Worm (Caenorhabditis elegans) whole organism, young adult: ENCODE data around the gene Y47D3A.21.

Experiments used
- B0019.2 ChIP-seq: fragments of 200-800 bp; sonication (Bioruptor generic); conservative IDR thresholded peaks from 2 replicates; pipeline ENCODE4 v1.3.6; 2022; ENCODE audit warnings: missing genetic modification reagents, missing genetic modification characterization, missing compliant biosample characterization
- B0261.1 ChIP-seq: sonication (generic microtip); optimal IDR thresholded peaks from 2 replicates; lab custom pipeline; 2016; ENCODE audit warnings: mild to moderate bottlenecking, missing genetic modification characterization, moderate library complexity, missing compliant biosample characterization
- D2030.7 ChIP-seq: fragments of 200-800 bp; sonication (Bioruptor generic); IDR thresholded peaks from 2 replicates; pipeline ENCODE4 v1.3.6; 2022; ENCODE audit warnings: missing genetic modification reagents, missing genetic modification characterization, missing compliant biosample characterization
- F10E7.11 ChIP-seq: sonication (generic microtip); optimal IDR thresholded peaks from 2 replicates; lab custom pipeline; 2017; ENCODE audit warnings: mild to moderate bottlenecking, missing genetic modification characterization, moderate library complexity, missing compliant biosample characterization
- F22D6.2 ChIP-seq: sonication (generic microtip); optimal IDR thresholded peaks from 2 replicates; lab custom pipeline; 2016; ENCODE audit warnings: mild to moderate bottlenecking, missing genetic modification characterization, missing compliant biosample characterization
- F49E8.2 ChIP-seq: sonication (generic microtip); optimal IDR thresholded peaks from 3 replicates; lab custom pipeline; 2017; ENCODE audit warnings: missing genetic modification characterization, mild to moderate bottlenecking, missing compliant biosample characterization, antibody characterized with exemption, moderate library complexity; ENCODE audit not compliant: insufficient read depth
- F57C9.4 ChIP-seq: sonication (generic microtip); optimal IDR thresholded peaks from 2 replicates; lab custom pipeline; 2017; ENCODE audit warnings: mild to moderate bottlenecking, missing genetic modification characterization, missing compliant biosample characterization
- K12H6.12 ChIP-seq: fragments of 200-800 bp; sonication (Bioruptor generic); optimal IDR thresholded peaks from 2 replicates; lab custom pipeline; 2018; ENCODE audit warnings: mild to moderate bottlenecking, missing genetic modification characterization, missing compliant biosample characterization
- T07F8.4 ChIP-seq: sonication (generic microtip); optimal IDR thresholded peaks from 2 replicates; lab custom pipeline; 2016; ENCODE audit warnings: mild to moderate bottlenecking, missing genetic modification characterization, moderate library complexity, missing compliant biosample characterization
- T26A5.8 ChIP-seq: sonication (generic microtip); optimal IDR thresholded peaks from 2 replicates; lab custom pipeline; 2016; ENCODE audit warnings: missing genetic modification characterization, missing compliant biosample characterization
- Y95B8A.8 ChIP-seq: fragments of 200-800 bp; sonication (Bioruptor generic); IDR thresholded peaks from 2 replicates; pipeline ENCODE4 v1.3.6; 2022; ENCODE audit warnings: missing genetic modification reagents, missing genetic modification characterization, missing compliant biosample characterization
- ZK185.1 ChIP-seq: sonication (generic microtip); optimal IDR thresholded peaks from 2 replicates; lab custom pipeline; 2016; ENCODE audit warnings: mild to moderate bottlenecking, missing genetic modification characterization, missing compliant biosample characterization; ENCODE audit not compliant: poor library complexity, severe bottlenecking
- atf-7 ChIP-seq: sonication (generic microtip); optimal IDR thresholded peaks from 2 replicates; lab custom pipeline; 2017; ENCODE audit warnings: mild to moderate bottlenecking, missing genetic modification characterization, missing compliant biosample characterization
- athp-1 ChIP-seq: sonication (generic microtip); optimal IDR thresholded peaks from 2 replicates; lab custom pipeline; 2017; ENCODE audit warnings: mild to moderate bottlenecking, missing genetic modification characterization, missing compliant biosample characterization
- attf-3 ChIP-seq: fragments of 200-800 bp; sonication (Bioruptor generic); conservative IDR thresholded peaks from 2 replicates; pipeline ENCODE4 v1.3.6; 2022; ENCODE audit warnings: missing genetic modification reagents, missing genetic modification characterization, missing compliant biosample characterization
- attf-5 ChIP-seq: fragments of 200-800 bp; sonication (Bioruptor generic); optimal IDR thresholded peaks from 2 replicates; lab custom pipeline; 2018; ENCODE audit warnings: mild to moderate bottlenecking, missing genetic modification characterization, missing compliant biosample characterization
- bed-1 ChIP-seq: fragments of 200-800 bp; sonication (Bioruptor generic); IDR thresholded peaks from 2 replicates; pipeline ENCODE4 v1.3.6; 2022; ENCODE audit warnings: missing genetic modification reagents, missing genetic modification characterization, missing compliant biosample characterization
- bed-2 ChIP-seq: fragments of 200-800 bp; sonication (Bioruptor generic); IDR thresholded peaks from 2 replicates; pipeline ENCODE4 v1.3.6; 2022; ENCODE audit warnings: missing genetic modification reagents, missing genetic modification characterization, missing compliant biosample characterization
- ccch-3 ChIP-seq: fragments of 200-800 bp; sonication (Bioruptor generic); optimal IDR thresholded peaks from 2 replicates; lab custom pipeline; 2018; ENCODE audit warnings: mild to moderate bottlenecking, missing genetic modification characterization, missing compliant biosample characterization
- cebp-1 ChIP-seq, 2 experiments: fragments of 200-800 bp in 1 of 2; sonication (Bioruptor generic) in 1 of 2; sonication (generic microtip) in 1 of 2; IDR thresholded peaks in 1 of 2; optimal IDR thresholded peaks in 1 of 2; 2 replicates each; pipeline versions ENCODE4 v1.3.6 to Lab custom; 2017 to 2022; ENCODE audit warnings: missing compliant biosample characterization in 2 of 2, missing genetic modification characterization in 2 of 2, mild to moderate bottlenecking in 1 of 2, missing genetic modification reagents in 1 of 2, moderate library complexity in 1 of 2
- ceh-40 ChIP-seq: fragments of 200-800 bp; sonication (Bioruptor generic); IDR thresholded peaks from 2 replicates; pipeline ENCODE4 v1.3.6; 2022; ENCODE audit warnings: missing genetic modification characterization, missing compliant biosample characterization
- chd-7 ChIP-seq: sonication (generic microtip); optimal IDR thresholded peaks from 2 replicates; lab custom pipeline; 2016; ENCODE audit warnings: mild to moderate bottlenecking, missing genetic modification characterization, moderate library complexity, missing compliant biosample characterization
- dpff-1 ChIP-seq: sonication (generic microtip); optimal IDR thresholded peaks from 2 replicates; lab custom pipeline; 2017; ENCODE audit warnings: mild to moderate bottlenecking, missing genetic modification characterization, missing compliant biosample characterization
- egl-18 ChIP-seq: fragments of 200-800 bp; sonication (Bioruptor generic); IDR thresholded peaks from 2 replicates; pipeline ENCODE4 v1.3.6; 2022; ENCODE audit warnings: missing genetic modification reagents, missing genetic modification characterization, missing compliant biosample characterization
- egl-44 ChIP-seq: fragments of 200-800 bp; sonication (Bioruptor generic); IDR thresholded peaks from 2 replicates; pipeline ENCODE4 v1.3.6; 2022; ENCODE audit warnings: missing genetic modification reagents, missing genetic modification characterization, missing compliant biosample characterization
- egrh-3 ChIP-seq: fragments of 200-800 bp; sonication (Bioruptor generic); IDR thresholded peaks from 2 replicates; pipeline ENCODE4 v1.3.6; 2022; ENCODE audit warnings: missing genetic modification reagents, missing genetic modification characterization, missing compliant biosample characterization
- ekl-4 ChIP-seq: fragments of 200-800 bp; sonication (Bioruptor generic); IDR thresholded peaks from 2 replicates; pipeline ENCODE4 v1.3.6; 2022; ENCODE audit warnings: missing genetic modification reagents, missing genetic modification characterization, missing compliant biosample characterization
- hsf-1 ChIP-seq: fragments of 200-800 bp; sonication (Bioruptor generic); IDR thresholded peaks from 2 replicates; pipeline ENCODE4 v1.3.6; 2022; ENCODE audit warnings: missing genetic modification reagents, missing genetic modification characterization, missing compliant biosample characterization
- lin-40 ChIP-seq: sonication (generic microtip); optimal IDR thresholded peaks from 2 replicates; lab custom pipeline; 2016; ENCODE audit warnings: missing genetic modification characterization, mild to moderate bottlenecking, missing compliant biosample characterization, missing genotype, missing genetic modification reagents
- lin-54 ChIP-seq: fragments of 200-800 bp; sonication (Bioruptor generic); optimal IDR thresholded peaks from 2 replicates; lab custom pipeline; 2018; ENCODE audit warnings: mild to moderate bottlenecking, missing genetic modification characterization, missing compliant biosample characterization
- mcd-1 ChIP-seq: fragments of 200-800 bp; sonication (Bioruptor generic); IDR thresholded peaks from 2 replicates; pipeline ENCODE4 v1.3.6; 2022; ENCODE audit warnings: missing genetic modification reagents, missing genetic modification characterization, missing compliant biosample characterization
- mel-28 ChIP-seq: sonication (generic microtip); optimal IDR thresholded peaks from 2 replicates; lab custom pipeline; 2016; ENCODE audit warnings: borderline replicate concordance, mild to moderate bottlenecking, missing genetic modification characterization, missing compliant biosample characterization
- nfya-1 ChIP-seq: sonication (generic microtip); optimal IDR thresholded peaks from 2 replicates; lab custom pipeline; 2017; ENCODE audit warnings: antibody characterized with exemption, missing compliant biosample characterization, missing genetic modification characterization, borderline replicate concordance; ENCODE audit not compliant: insufficient read depth
- nhr-80 ChIP-seq: sonication (generic microtip); optimal IDR thresholded peaks from 2 replicates; lab custom pipeline; 2016; ENCODE audit warnings: missing genetic modification characterization, missing compliant biosample characterization
- rcor-1 ChIP-seq: fragments of 200-800 bp; sonication (Bioruptor generic); IDR thresholded peaks from 2 replicates; pipeline ENCODE4 v1.3.6; 2022; ENCODE audit warnings: missing genetic modification reagents, missing genetic modification characterization, missing compliant biosample characterization
- sdz-38 ChIP-seq: sonication (generic microtip); optimal IDR thresholded peaks from 2 replicates; lab custom pipeline; 2016; ENCODE audit warnings: missing genotype, missing genetic modification characterization, missing compliant biosample characterization
- snpc-1.1 ChIP-seq: sonication (generic microtip); optimal IDR thresholded peaks from 2 replicates; lab custom pipeline; 2017; ENCODE audit warnings: missing genetic modification characterization, mild to moderate bottlenecking, missing compliant biosample characterization, antibody characterized with exemption, moderate library complexity, missing genotype, missing genetic modification reagents; ENCODE audit not compliant: insufficient read depth
- snpc-3.4 ChIP-seq: sonication (generic microtip); optimal IDR thresholded peaks from 2 replicates; lab custom pipeline; 2017; ENCODE audit warnings: missing genetic modification characterization, mild to moderate bottlenecking, missing compliant biosample characterization, antibody characterized with exemption, moderate library complexity, missing genotype, missing genetic modification reagents
- somi-1 ChIP-seq: fragments of 200-800 bp; sonication (Bioruptor generic); optimal IDR thresholded peaks from 2 replicates; lab custom pipeline; 2018; ENCODE audit warnings: mild to moderate bottlenecking, missing genetic modification characterization, missing compliant biosample characterization
- tbx-9 ChIP-seq: sonication (generic microtip); optimal IDR thresholded peaks from 2 replicates; lab custom pipeline; 2016; ENCODE audit warnings: borderline replicate concordance, missing genetic modification characterization, inconsistent platforms, missing compliant biosample characterization
- unc-62 ChIP-seq: fragments of 150-350 bp; optimal IDR thresholded peaks from 2 replicates; lab custom pipeline; 2014; ENCODE audit warnings: missing biosample characterization, missing genetic modification reagents, missing genetic modification characterization
- xnd-1 ChIP-seq: sonication (generic microtip); optimal IDR thresholded peaks from 2 replicates; lab custom pipeline; 2016; ENCODE audit warnings: missing genotype, missing genetic modification reagents, missing genetic modification characterization, missing compliant biosample characterization
- ztf-18 ChIP-seq: sonication (generic microtip); optimal IDR thresholded peaks from 2 replicates; lab custom pipeline; 2016; ENCODE audit warnings: missing genotype, mild to moderate bottlenecking, missing genetic modification characterization, missing compliant biosample characterization
- ztf-6 ChIP-seq: fragments of 200-800 bp; sonication (Bioruptor generic); IDR thresholded peaks from 2 replicates; pipeline ENCODE4 v1.3.6; 2022; ENCODE audit warnings: missing genetic modification reagents, missing genetic modification characterization, missing compliant biosample characterization

Gene Y47D3A.21

DNA sequence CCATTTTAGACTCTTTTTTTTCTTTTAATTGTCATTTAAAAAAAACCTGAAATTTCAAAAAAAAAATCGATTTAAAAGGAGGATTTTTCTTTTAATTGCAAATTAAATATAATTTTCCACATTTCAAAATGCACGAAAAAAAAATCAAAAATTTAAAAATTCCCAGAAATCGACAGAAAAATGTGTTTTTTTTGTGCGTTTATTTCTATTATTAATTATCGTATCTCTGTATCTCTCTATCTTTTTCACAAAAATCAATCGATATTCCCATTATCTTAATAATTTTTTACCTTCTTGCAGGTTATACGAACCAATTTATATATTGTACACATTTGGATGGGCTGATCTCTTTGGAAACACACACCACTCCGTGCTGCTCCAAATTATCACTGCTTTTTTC is 33.9 kb downstream of the Y47D3A.21 start, which contains the start of gene rsks-1:
rsks-1 (plus strand) TSS at position 301 of the 400 bp plus-strand sequence.
- no peak for TF ChIP-seq snpc-3.4 (tag; lab: Kevin White, UChicago)
- no peak for TF ChIP-seq ztf-18
- no peak for TF ChIP-seq egl-44 (GFP tag; lab: Robert Waterston, UW)
- TF ChIP-seq mel-28 (tag; lab: Kevin White, UChicago) = no peak
- TF ChIP-seq T07F8.4 = no peak
- TF ChIP-seq F22D6.2 (tag; lab: Kevin White, UChicago) = no peak
- TF ChIP-seq F57C9.4 = no peak
- TF ChIP-seq ceh-40 (GFP tag; lab: Robert Waterston, UW) = no peak
- no peak for TF ChIP-seq cebp-1 (GFP tag; IDR thresholded peaks at IDR 0.05; lab: Robert Waterston, UW)
- TF ChIP-seq cebp-1 (tag; optimal IDR thresholded peaks at IDR 0.05; lab: Kevin White, UChicago) = no peak
- no peak for TF ChIP-seq bed-2 (GFP tag; lab: Robert Waterston, UW)
- TF ChIP-seq tbx-9 (tag; lab: Kevin White, UChicago) = no peak
- TF ChIP-seq athp-1 = no peak
- TF ChIP-seq F49E8.2 (tag; lab: Kevin White, UChicago) = no peak
- TF ChIP-seq atf-7 (tag; lab: Kevin White, UChicago) = no peak
- no peak for TF ChIP-seq rcor-1 (GFP tag; lab: Robert Waterston, UW)
- TF ChIP-seq unc-62 (GFP tag; lab: Kevin White, UChicago) = no peak
- TF ChIP-seq ekl-4 (GFP tag; lab: Robert Waterston, UW) = no peak
- no peak for TF ChIP-seq sdz-38 (tag; lab: Kevin White, UChicago)
- TF ChIP-seq lin-54 (GFP tag; lab: Kevin White, UChicago) = no peak

- TF ChIP-seq attf-5 (GFP tag; lab: Kevin White, UChicago) (peak; percentile 25), mel-28 (tag; lab: Kevin White, UChicago) (no peak), hsf-1 (peak; percentile 53; the same call in 1 of the 2 replicates), nhr-80 (tag; lab: Kevin White, UChicago) (peak; percentile 15), cebp-1 (GFP tag; IDR thresholded peaks at IDR 0.05; lab: Robert Waterston, UW) (peak; percentile 94), cebp-1 (tag; optimal IDR thresholded peaks at IDR 0.05; lab: Kevin White, UChicago) (peak; percentile 96)
Measured at ce11 chrIII:11244338-11244737, 34.4 kb downstream of the Y47D3A.21 start.

- TF ChIP-seq ccch-3 (no peak), K12H6.12 (tag; lab: Kevin White, UChicago) (peak; percentile 23), atf-7 (tag; lab: Kevin White, UChicago) (peak; percentile 42), ZK185.1 (tag; lab: Kevin White, UChicago) (peak; percentile 69), lin-40 (peak; percentile 56), ztf-6 (no peak), B0261.1 (no peak), unc-62 (GFP tag; lab: Kevin White, UChicago) (peak; percentile 45), nhr-80 (tag; lab: Kevin White, UChicago) (peak; percentile 89), F10E7.11 (tag; lab: Kevin White, UChicago) (no peak), athp-1 (no peak), egl-18 (GFP tag; lab: Robert Waterston, UW) (no peak), xnd-1 (no peak), B0019.2 (GFP tag; lab: Robert Waterston, UW) (no peak), mcd-1 (no peak), nfya-1 (tag; lab: Kevin White, UChicago) (no peak), somi-1 (GFP tag; lab: Kevin White, UChicago) (peak; percentile 38), dpff-1 (no peak), chd-7 (tag; lab: Kevin White, UChicago) (no peak), hsf-1 (no peak), D2030.7 (GFP tag; lab: Robert Waterston, UW) (no peak), bed-1 (GFP tag; lab: Robert Waterston, UW) (no peak), attf-3 (no peak), T26A5.8 (tag; lab: Kevin White, UChicago) (no peak), snpc-1.1 (no peak), Y95B8A.8 (GFP tag; lab: Robert Waterston, UW) (no peak), egrh-3 (GFP tag; lab: Robert Waterston, UW) (no peak)
Measured at ce11 chrIII:11243421-11243820, 35.3 kb downstream of the Y47D3A.21 start.
